Fruit fly (Drosophila melanogaster) whole organism, adult: ENCODE measurements around the gene Orp8.

Source experiments
- CG11617 ChIP-seq: fragments of 200-800 bp; sonication (Bioruptor generic); optimal IDR thresholded peaks from 2 replicates; lab custom pipeline; 2017; ENCODE audit warnings: mild to moderate bottlenecking, missing biosample characterization, missing genetic modification reagents, missing genetic modification characterization
- CG12768 ChIP-seq: fragments of 200-800 bp; sonication (Bioruptor generic); optimal IDR thresholded peaks from 2 replicates; lab custom pipeline; 2017; ENCODE audit warnings: missing biosample characterization, missing genetic modification characterization, mild to moderate bottlenecking, moderate library complexity, missing genetic modification reagents
- CG14711 ChIP-seq: fragments of 200-800 bp; sonication (Bioruptor generic); optimal IDR thresholded peaks from 2 replicates; lab custom pipeline; 2018; ENCODE audit warnings: missing biosample characterization, mild to moderate bottlenecking, missing genetic modification characterization, moderate library complexity
- CG1620 ChIP-seq: fragments of 200-800 bp; sonication (Bioruptor generic); optimal IDR thresholded peaks from 2 replicates; lab custom pipeline; 2016; ENCODE audit warnings: missing biosample characterization, missing genetic modification characterization
- CG33017 ChIP-seq: fragments of 200-800 bp; sonication (Bioruptor generic); optimal IDR thresholded peaks from 2 replicates; lab custom pipeline; 2018; ENCODE audit warnings: missing biosample characterization, mild to moderate bottlenecking, missing genetic modification characterization, moderate library complexity
- CG5204 ChIP-seq: fragments of 200-800 bp; sonication (Bioruptor generic); optimal IDR thresholded peaks from 2 replicates; lab custom pipeline; 2016; ENCODE audit warnings: missing biosample characterization, missing genetic modification characterization
- CG7045 ChIP-seq: fragments of 200-800 bp; sonication (Bioruptor generic); optimal IDR thresholded peaks from 2 replicates; lab custom pipeline; 2017; ENCODE audit warnings: missing biosample characterization, mild to moderate bottlenecking, missing genetic modification characterization
- CG7101 ChIP-seq: fragments of 200-800 bp; sonication (Bioruptor generic); optimal IDR thresholded peaks from 2 replicates; lab custom pipeline; 2018; ENCODE audit warnings: missing biosample characterization, mild to moderate bottlenecking, missing genetic modification characterization, moderate library complexity
- Clk ChIP-seq: fragments of 200-800 bp; sonication (Bioruptor generic); optimal IDR thresholded peaks from 2 replicates; lab custom pipeline; 2017; ENCODE audit warnings: missing biosample characterization, missing genetic modification characterization
- Crg-1 ChIP-seq: fragments of 200-800 bp; sonication (Bioruptor generic); optimal IDR thresholded peaks from 2 replicates; lab custom pipeline; 2016; ENCODE audit warnings: missing biosample characterization, missing genetic modification characterization
- Hr96 ChIP-seq: fragments of 200-800 bp; sonication (Bioruptor generic); optimal IDR thresholded peaks from 2 replicates; lab custom pipeline; 2016; ENCODE audit warnings: missing biosample characterization, missing genetic modification characterization
- Mnt ChIP-seq: fragments of 200-800 bp; sonication (Bioruptor generic); optimal IDR thresholded peaks from 2 replicates; lab custom pipeline; 2016; ENCODE audit warnings: missing biosample characterization, mild to moderate bottlenecking, missing genetic modification characterization
- bab1 ChIP-seq: fragments of 200-800 bp; sonication (Bioruptor generic); optimal IDR thresholded peaks from 3 replicates; lab custom pipeline; 2019; ENCODE audit warnings: missing biosample characterization, mild to moderate bottlenecking, missing genetic modification characterization, moderate library complexity
- cic ChIP-seq: fragments of 200-800 bp; sonication (Bioruptor generic); optimal IDR thresholded peaks from 2 replicates; lab custom pipeline; 2017; ENCODE audit warnings: missing biosample characterization, mild to moderate bottlenecking, missing genetic modification characterization, moderate library complexity
- cnc ChIP-seq, 2 experiments: fragments of >200 bp; optimal IDR thresholded peaks; 2 replicates each; lab custom pipeline; 2017
- kay ChIP-seq: fragments of 200-800 bp; sonication (Bioruptor generic); peaks from one replicate; lab custom pipeline; 2016; ENCODE audit warnings: missing biosample characterization, missing genetic modification characterization, borderline replicate concordance
- ovo ChIP-seq: fragments of 200-800 bp; sonication (Bioruptor generic); optimal IDR thresholded peaks from 2 replicates; lab custom pipeline; 2016; ENCODE audit warnings: missing biosample characterization, missing genetic modification characterization
- pad ChIP-seq: fragments of 200-800 bp; sonication (Bioruptor generic); optimal IDR thresholded peaks from 3 replicates; lab custom pipeline; 2017; ENCODE audit warnings: missing biosample characterization, missing genetic modification characterization, mild to moderate bottlenecking, moderate library complexity, missing genetic modification reagents
- tj ChIP-seq: fragments of 200-800 bp; sonication (Bioruptor generic); optimal IDR thresholded peaks from 3 replicates; lab custom pipeline; 2017; ENCODE audit warnings: missing biosample characterization, mild to moderate bottlenecking, missing genetic modification characterization, moderate library complexity
- toe ChIP-seq: fragments of 200-800 bp; sonication (Bioruptor generic); optimal IDR thresholded peaks from 2 replicates; lab custom pipeline; 2016; ENCODE audit warnings: missing biosample characterization, missing genetic modification characterization

The Orp8 gene

DNA sequence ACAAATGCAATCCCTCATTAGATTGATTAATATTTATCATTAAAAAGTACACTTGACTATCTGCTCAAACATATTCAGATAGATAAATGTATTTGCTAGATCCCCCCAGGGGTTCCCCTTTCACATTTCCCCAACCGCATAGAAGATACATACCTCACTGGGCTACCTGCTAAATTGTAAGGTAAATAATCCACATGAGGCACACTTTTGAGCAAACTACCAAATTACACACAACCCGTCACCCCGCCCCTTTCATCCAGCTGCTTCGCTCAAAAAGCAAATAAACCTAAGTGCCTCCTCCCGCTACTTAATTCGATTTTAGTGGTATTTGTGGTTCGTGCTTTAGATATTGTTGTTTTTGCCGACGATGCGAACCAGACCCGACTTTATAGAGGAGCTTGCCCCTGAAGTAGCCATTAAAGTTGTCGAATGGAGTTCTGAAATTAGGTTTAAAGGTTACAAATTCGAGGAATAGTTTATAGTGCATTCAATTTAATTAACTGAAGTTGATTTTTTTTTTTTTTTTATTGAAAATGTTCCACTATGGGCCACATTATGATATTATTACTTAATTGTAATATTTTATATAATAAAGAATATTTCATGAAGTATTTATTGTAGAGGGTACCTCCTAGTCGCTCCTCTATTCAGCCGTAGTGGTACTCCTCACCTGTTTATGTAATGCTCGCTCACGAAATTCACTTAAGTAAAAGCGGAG is 46.1 kb upstream of the Orp8 start:
- no peak for TF ChIP-seq ovo (GFP tag; lab: Kevin White, UChicago)
- TF ChIP-seq bab1 (GFP tag; lab: Kevin White, UChicago), result no peak
- TF ChIP-seq Crg-1 (GFP tag; lab: Kevin White, UChicago), result no peak
- TF ChIP-seq kay (GFP tag; lab: Kevin White, UChicago), result no peak
- no peak for TF ChIP-seq Mnt (GFP tag; lab: Kevin White, UChicago)
- TF ChIP-seq CG11617 (GFP tag; lab: Kevin White, UChicago), result no peak
- no peak for TF ChIP-seq cnc (optimal IDR thresholded peaks at IDR 0.05; lab: Kevin White, UChicago)
- TF ChIP-seq CG12768 (GFP tag; lab: Kevin White, UChicago), result no peak
- no peak for TF ChIP-seq tj (GFP tag; lab: Kevin White, UChicago)
- no peak for TF ChIP-seq CG7045
- no peak for TF ChIP-seq Clk
- no peak for TF ChIP-seq cic
- no peak for TF ChIP-seq Hr96 (GFP tag; lab: Kevin White, UChicago)
- no peak for TF ChIP-seq CG14711 (tag; lab: Kevin White, UChicago)
- no peak for TF ChIP-seq toe (GFP tag; lab: Kevin White, UChicago)
- TF ChIP-seq CG7101 (tag; lab: Kevin White, UChicago), result no peak
- TF ChIP-seq pad (GFP tag; lab: Kevin White, UChicago), result no peak
- TF ChIP-seq CG1620 (GFP tag; lab: Kevin White, UChicago), result no peak
- TF ChIP-seq CG5204 (GFP tag; lab: Kevin White, UChicago), result no peak
- TF ChIP-seq CG33017 (tag; lab: Kevin White, UChicago), result no peak

DNA sequence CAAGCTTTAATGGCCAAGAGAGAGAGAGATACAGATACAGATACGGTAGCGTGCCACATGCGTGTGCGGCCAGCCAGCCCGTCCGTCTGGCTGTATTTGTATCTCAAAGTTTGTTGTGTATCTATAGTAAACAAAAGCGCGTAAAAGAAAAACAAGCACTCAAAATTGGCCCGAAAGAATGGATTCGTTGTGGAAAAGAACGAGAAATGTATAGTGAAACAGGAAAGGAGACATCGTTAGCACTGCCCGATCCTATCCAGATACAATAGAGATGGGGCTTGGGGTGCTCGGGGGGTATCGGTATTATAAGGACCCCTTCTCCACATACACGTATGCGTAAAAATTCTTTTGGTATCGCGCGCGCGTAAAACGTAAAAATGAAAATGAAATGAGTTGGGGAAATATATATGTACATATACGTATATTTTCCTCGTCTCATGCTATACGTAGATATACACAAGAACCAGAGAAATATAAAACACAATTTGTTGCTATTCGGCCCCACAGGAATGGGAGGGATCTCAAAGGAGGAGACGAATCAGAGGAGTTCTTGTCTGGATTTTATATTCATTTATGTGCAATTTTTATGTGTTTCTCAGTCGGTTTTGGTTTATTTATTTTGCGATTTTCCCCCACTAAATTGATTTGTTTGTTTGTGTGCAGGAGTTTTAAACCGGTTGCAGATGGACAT is 45.2 kb upstream of the Orp8 start:
- TF ChIP-seq Mnt (GFP tag; lab: Kevin White, UChicago), result no peak

DNA sequence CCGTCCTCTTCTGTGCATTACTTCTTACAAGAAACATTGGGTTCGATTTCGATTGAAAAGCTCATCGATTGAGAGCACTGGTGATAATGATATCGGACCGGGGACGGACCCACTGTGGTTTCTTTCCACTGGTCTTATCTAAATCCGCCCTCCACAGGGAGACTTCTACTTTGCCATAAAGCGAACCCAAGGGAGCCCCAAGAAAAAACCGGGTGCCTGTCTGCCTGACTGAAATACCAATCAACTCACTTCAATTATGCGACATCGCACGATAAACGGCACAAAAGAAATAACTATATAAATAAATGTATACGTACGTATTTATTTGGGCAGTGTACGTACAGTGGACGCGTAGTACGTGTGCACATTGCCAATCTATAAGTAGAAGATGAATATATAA is 44.4 kb upstream of the Orp8 start:
- peak; percentile 87 for TF ChIP-seq kay (GFP tag; lab: Kevin White, UChicago)
- no peak for TF ChIP-seq Crg-1 (GFP tag; lab: Kevin White, UChicago)
- TF ChIP-seq cic, result peak; percentile 90

DNA sequence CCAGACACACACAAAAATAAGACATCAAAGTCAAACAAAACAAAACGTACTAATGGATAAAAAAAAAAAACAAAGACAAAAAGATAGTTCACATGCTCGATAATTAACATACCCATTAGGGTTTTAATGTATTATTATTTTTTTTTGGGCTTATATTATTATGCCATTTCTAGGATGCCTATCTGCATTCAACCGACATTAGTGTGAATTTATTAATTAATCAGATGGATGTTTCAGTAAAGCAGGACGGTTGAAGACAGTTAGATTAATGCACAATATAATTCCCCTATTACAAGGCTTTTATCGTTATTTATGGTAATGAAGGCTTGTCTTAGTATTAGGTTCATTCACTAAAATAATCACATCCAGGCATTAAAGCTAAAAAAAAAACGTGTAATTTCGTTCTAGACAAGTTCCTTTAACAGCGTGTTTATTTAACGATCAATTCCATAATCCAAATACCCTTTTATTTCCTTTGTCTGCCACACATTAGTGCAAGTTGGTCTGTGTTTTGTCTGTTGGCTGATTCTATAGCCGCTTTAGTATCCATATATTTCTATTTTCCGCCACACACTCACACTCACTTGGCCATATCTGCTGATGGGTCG is 43.8 kb upstream of the Orp8 start:
- TF ChIP-seq kay (GFP tag; lab: Kevin White, UChicago) (no peak), CG14711 (tag; lab: Kevin White, UChicago) (no peak), cic (no peak), Crg-1 (GFP tag; lab: Kevin White, UChicago) (no peak), Mnt (GFP tag; lab: Kevin White, UChicago) (no peak), CG11617 (GFP tag; lab: Kevin White, UChicago) (no peak), Hr96 (GFP tag; lab: Kevin White, UChicago) (no peak), ovo (GFP tag; lab: Kevin White, UChicago) (no peak), cnc (optimal IDR thresholded peaks at IDR 0.05; lab: Kevin White, UChicago) (no peak), CG33017 (tag; lab: Kevin White, UChicago) (no peak), CG7045 (no peak), CG1620 (GFP tag; lab: Kevin White, UChicago) (no peak), pad (GFP tag; lab: Kevin White, UChicago) (no peak), Clk (no peak), tj (GFP tag; lab: Kevin White, UChicago) (no peak), CG12768 (GFP tag; lab: Kevin White, UChicago) (no peak), CG5204 (GFP tag; lab: Kevin White, UChicago) (no peak), toe (GFP tag; lab: Kevin White, UChicago) (no peak)

DNA sequence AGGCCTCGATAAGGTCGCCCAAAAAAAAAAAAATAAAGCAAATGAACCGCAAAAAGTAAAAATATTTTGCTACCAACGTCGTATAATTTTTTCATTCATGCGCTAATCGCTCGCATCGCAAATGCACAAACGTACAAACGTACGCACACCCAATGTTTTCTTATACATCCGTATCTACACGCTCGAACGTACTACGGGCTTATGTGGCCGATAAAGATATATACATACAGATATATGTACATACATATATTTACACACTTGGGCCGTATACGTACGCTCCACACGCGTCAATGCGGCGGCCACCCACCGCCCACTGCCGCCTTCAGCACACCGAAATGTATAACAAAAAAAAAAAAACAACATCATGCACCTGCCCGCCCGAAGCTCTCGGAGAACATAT is 43.2 kb upstream of the Orp8 start:
- peak; percentile 66 for TF ChIP-seq cic
- peak; percentile 23 for TF ChIP-seq kay (GFP tag; lab: Kevin White, UChicago)
- no peak for TF ChIP-seq cnc (optimal IDR thresholded peaks at IDR 0.05; lab: Kevin White, UChicago)
- TF ChIP-seq CG7101 (tag; lab: Kevin White, UChicago), result no peak

DNA sequence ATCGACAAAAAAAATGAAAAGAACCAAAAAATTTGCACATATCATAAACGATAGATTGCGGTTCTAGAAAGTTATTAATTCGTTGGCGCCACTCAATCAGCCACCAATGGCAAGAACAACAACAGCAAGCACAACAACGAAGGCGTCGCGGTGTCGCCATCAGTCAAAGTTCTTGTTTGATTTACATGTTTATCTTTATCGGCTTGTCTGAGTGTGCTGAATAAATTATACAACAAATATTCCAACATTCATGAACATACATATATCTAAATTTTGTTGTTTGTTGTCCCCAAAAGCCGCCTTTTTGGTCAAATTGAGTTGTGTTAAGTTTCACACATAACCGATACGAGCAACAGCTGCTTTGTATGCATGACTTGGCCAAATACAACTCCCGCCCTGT is 35.6 kb upstream of the Orp8 start:
- TF ChIP-seq CG14711 (tag; lab: Kevin White, UChicago) (no peak), cnc (optimal IDR thresholded peaks at IDR 0.05; lab: Kevin White, UChicago) (no peak), Crg-1 (GFP tag; lab: Kevin White, UChicago) (no peak), tj (GFP tag; lab: Kevin White, UChicago) (no peak), CG5204 (GFP tag; lab: Kevin White, UChicago) (no peak), cic (no peak), pad (GFP tag; lab: Kevin White, UChicago) (no peak), CG1620 (GFP tag; lab: Kevin White, UChicago) (no peak), kay (GFP tag; lab: Kevin White, UChicago) (no peak)
